Fruit fly (Drosophila melanogaster): ENCODE results near the gene sty.

Gene sty

dm6 chr3L:3393951-3394834 is 30.5 kb downstream of the sty start (continued):
- TF ChIP-seq insv (GFP tag; optimal IDR thresholded peaks at IDR 0.05) (no peak), row (GFP tag; IDR thresholded peaks at IDR 0.05) (peak; percentile 81; the same call in 2 of the 3 replicates), CG10543 (GFP tag; optimal IDR thresholded peaks at IDR 0.05) (peak; percentile 28), Xrp1 (GFP tag; IDR thresholded peaks at IDR 0.05) (peak; percentile 76), HLH4C (GFP tag; IDR thresholded peaks at IDR 0.05; ENCODE audit: partially characterized antibody) (no peak), CG11695 (GFP tag; IDR thresholded peaks at IDR 0.05) (peak; percentile 62; the same call in 2 of the 3 replicates), Ets65A (GFP tag) (peak; percentile 62), ato (GFP tag; IDR thresholded peaks at IDR 0.05; ENCODE audit: partially characterized antibody) (no peak), klu (GFP tag; IDR thresholded peaks at IDR 0.05) (no peak; the same call in 1 of the 2 replicates), Side (GFP tag; optimal IDR thresholded peaks at IDR 0.05) (peak; percentile 85), Rfx (GFP tag; IDR thresholded peaks at IDR 0.05) (peak; percentile 38; the same call in 1 of the 2 replicates), GATAe (GFP tag; conservative IDR thresholded peaks at IDR 0.05) (no peak), Hr39 (optimal IDR thresholded peaks at IDR 0.05) (no peak), nerfin-1 (tag; optimal IDR thresholded peaks at IDR 0.05) (peak; percentile 91), CG9215 (GFP tag; IDR thresholded peaks at IDR 0.05) (peak; percentile 12; the same call in 1 of the 2 replicates), Scr (GFP tag; IDR thresholded peaks at IDR 0.05; ENCODE audit: partially characterized antibody) (no peak), fd3F (GFP tag; optimal IDR thresholded peaks at IDR 0.05) (no peak), fd102C (GFP tag; optimal IDR thresholded peaks at IDR 0.05) (no peak), chinmo (GFP tag; IDR thresholded peaks at IDR 0.05; ENCODE audit: partially characterized antibody) (no peak), gem (tag; optimal IDR thresholded peaks at IDR 0.05) (peak; percentile 89), gt (GFP tag; IDR thresholded peaks at IDR 0.05) (peak; percentile 58), Jarid2 (GFP tag; optimal IDR thresholded peaks at IDR 0.05) (peak; percentile 55), wdn (GFP tag; IDR thresholded peaks at IDR 0.05) (no peak), Spps (tag; optimal IDR thresholded peaks at IDR 0.05) (peak; percentile 81), CG5180 (GFP tag; optimal IDR thresholded peaks at IDR 0.05) (peak; percentile 61), CG12744 (GFP tag; optimal IDR thresholded peaks at IDR 0.05) (no peak), CG30020 (tag; optimal IDR thresholded peaks at IDR 0.05) (peak; percentile 75), CG10565 (GFP tag; optimal IDR thresholded peaks at IDR 0.05) (no peak), CG8388 (GFP tag; optimal IDR thresholded peaks at IDR 0.05) (no peak), CG10321 (GFP tag; IDR thresholded peaks at IDR 0.05) (no peak), danr (GFP tag; IDR thresholded peaks at IDR 0.05) (peak; percentile 68), ab (GFP tag; optimal IDR thresholded peaks at IDR 0.05) (no peak), jigr1 (GFP tag; IDR thresholded peaks at IDR 0.05) (no peak; the same call in 1 of the 3 replicates), D (optimal IDR thresholded peaks at IDR 0.05) (no peak), D (GFP tag; optimal IDR thresholded peaks at IDR 0.05) (peak; percentile 92), NC2α (GFP tag; optimal IDR thresholded peaks at IDR 0.05) (no peak), z (GFP tag; IDR thresholded peaks at IDR 0.05) (peak; percentile 4; the same call in 1 of the 3 replicates), ewg (GFP tag; optimal IDR thresholded peaks at IDR 0.05) (no peak), CG2199 (GFP tag; IDR thresholded peaks at IDR 0.05) (peak; percentile 63; the same call in 2 of the 3 replicates), ac (GFP tag; optimal IDR thresholded peaks at IDR 0.05) (no peak), twi (tag; optimal IDR thresholded peaks at IDR 0.05) (no peak), az2 (GFP tag; optimal IDR thresholded peaks at IDR 0.05) (no peak), Awh (GFP tag; IDR thresholded peaks at IDR 0.05) (peak; percentile 87), CG6654 (GFP tag; optimal IDR thresholded peaks at IDR 0.05) (no peak), wor (GFP tag; IDR thresholded peaks at IDR 0.05) (peak; percentile 65), CG32532 (GFP tag; IDR thresholded peaks at IDR 0.05) (peak; percentile 50; the same call in 1 of the 2 replicates), CG31441 (GFP tag; IDR thresholded peaks at IDR 0.05) (peak; percentile 93), cato (GFP tag; optimal IDR thresholded peaks at IDR 0.05; ENCODE audit: borderline replicate concordance) (no peak), CG34422 (GFP tag; IDR thresholded peaks at IDR 0.05) (peak; percentile 78)
